Fruit fly (Drosophila melanogaster) whole organism, embryonic: ENCODE results near the gene CG6688.

ENCODE experiments used
- Camta ChIP-seq: fragments of 200-800 bp; sonication (Bioruptor generic); optimal IDR thresholded peaks from 2 replicates; lab custom pipeline; 2016; ENCODE audit warnings: missing biosample characterization, missing genetic modification characterization
- Dfd ChIP-seq, 2 experiments: fragments of >200 bp; optimal IDR thresholded peaks; 2 replicates each; lab custom pipeline; 2017; ENCODE audit warnings: missing biosample characterization in 2 of 2, missing genetic modification characterization in 2 of 2
- dm ChIP-seq: fragments of 200-800 bp; sonication (Bioruptor generic); optimal IDR thresholded peaks from 3 replicates; lab custom pipeline; 2016; ENCODE audit warnings: missing biosample characterization, missing genetic modification characterization
- ewg ChIP-seq: fragments of 200-800 bp; sonication (Bioruptor generic); optimal IDR thresholded peaks from 3 replicates; lab custom pipeline; 2017; ENCODE audit warnings: mild to moderate bottlenecking, missing biosample characterization, missing genetic modification reagents, missing genetic modification characterization
- nmo ChIP-seq: fragments of 200-800 bp; sonication (Bioruptor generic); optimal IDR thresholded peaks from 2 replicates; lab custom pipeline; 2018; ENCODE audit warnings: missing biosample characterization, mild to moderate bottlenecking, missing genetic modification characterization, moderate library complexity

dm6 chr3R:23053135-23053730, 41.0 kb downstream of the CG6688 start:
- TF ChIP-seq ewg (no peak), Dfd (GFP tag; optimal IDR thresholded peaks at IDR 0.05; lab: Kevin White, UChicago) (no peak), Camta (GFP tag; lab: Kevin White, UChicago) (no peak), dm (GFP tag; lab: Kevin White, UChicago) (peak; percentile 60), nmo (no peak)
